Worm (Caenorhabditis elegans) whole organism, mixed stage, embryonic: ENCODE data around the gene srh-187.

Source experiments
- elt-3 ChIP-seq: fragments of 150-350 bp; optimal IDR thresholded peaks from 2 replicates; lab custom pipeline; 2014; ENCODE audit warnings: missing biosample characterization, missing genetic modification characterization
- lin-13 ChIP-seq: fragments of 150-350 bp; optimal IDR thresholded peaks from 2 replicates; lab custom pipeline; 2014; ENCODE audit warnings: missing biosample characterization, missing genetic modification characterization
- lsy-2 ChIP-seq: fragments of 150-350 bp; optimal IDR thresholded peaks from 2 replicates; lab custom pipeline; 2014; ENCODE audit warnings: missing biosample characterization, missing genetic modification characterization
- mab-5 ChIP-seq: fragments of 150-350 bp; optimal IDR thresholded peaks from 2 replicates; lab custom pipeline; 2014; ENCODE audit warnings: missing biosample characterization, missing genetic modification characterization
- pha-4 ChIP-seq: fragments of 150-350 bp; optimal IDR thresholded peaks from 2 replicates; lab custom pipeline; 2018; ENCODE audit warnings: missing biosample characterization, missing genetic modification reagents, missing genetic modification characterization
- unc-39 ChIP-seq: fragments of 150-350 bp; optimal IDR thresholded peaks from 2 replicates; lab custom pipeline; 2014; ENCODE audit warnings: missing biosample characterization, missing genetic modification characterization
- zip-8 ChIP-seq: fragments of 150-350 bp; optimal IDR thresholded peaks from 2 replicates; lab custom pipeline; 2014; ENCODE audit warnings: missing biosample characterization, missing genetic modification characterization
- ztf-11 ChIP-seq: fragments of 150-350 bp; optimal IDR thresholded peaks from 2 replicates; lab custom pipeline; 2014; ENCODE audit warnings: missing biosample characterization, missing genetic modification characterization

ce11 chrV:7374090-7374489 is 34.4 kb upstream of the srh-187 start, which contains the start of gene srx-56:
- no peak for TF ChIP-seq mab-5
- no peak for TF ChIP-seq pha-4 (tag; lab: Kevin White, UChicago)
- no peak for TF ChIP-seq elt-3 (tag; lab: Kevin White, UChicago)
- TF ChIP-seq ztf-11 (tag; lab: Kevin White, UChicago): no peak
- no peak for TF ChIP-seq zip-8 (tag; lab: Kevin White, UChicago)
- TF ChIP-seq unc-39: no peak
- TF ChIP-seq lin-13: no peak
- no peak for TF ChIP-seq lsy-2 (tag; lab: Kevin White, UChicago)
